Worm (Caenorhabditis elegans) whole organism, mixed stage, embryonic: ENCODE measurements around the gene Y57E12B.10.

Source experiments
- ces-1 ChIP-seq: fragments of 150-350 bp; optimal IDR thresholded peaks from 2 replicates; lab custom pipeline; 2014; ENCODE audit warnings: missing biosample characterization, missing genetic modification reagents, missing genetic modification characterization
- lsy-2 ChIP-seq: fragments of 150-350 bp; optimal IDR thresholded peaks from 2 replicates; lab custom pipeline; 2014; ENCODE audit warnings: missing biosample characterization, missing genetic modification characterization
- nhr-28 ChIP-seq: fragments of 150-350 bp; optimal IDR thresholded peaks from 2 replicates; lab custom pipeline; 2014; ENCODE audit warnings: missing biosample characterization, missing genetic modification characterization
- snpc-4 ChIP-seq: fragments of 150-350 bp; optimal IDR thresholded peaks from 2 replicates; lab custom pipeline; 2014; ENCODE audit warnings: missing biosample characterization, missing genetic modification characterization
- unc-62 ChIP-seq: fragments of 150-350 bp; optimal IDR thresholded peaks from 2 replicates; lab custom pipeline; 2014; ENCODE audit warnings: missing biosample characterization, missing genetic modification reagents, missing genetic modification characterization

- TF ChIP-seq unc-62 (no peak), snpc-4 (tag; lab: Kevin White, UChicago) (no peak), lsy-2 (tag; lab: Kevin White, UChicago) (no peak), ces-1 (no peak), nhr-28 (no peak)
Measured at ce11 chrV:6928938-6929337, 6.8 kb downstream of the Y57E12B.10 start, which contains the start of gene unc-68.
